Fruit fly (Drosophila melanogaster): ENCODE results near the gene CG33293.
A peak's percentile ranks its signal among the peaks of the same experiment; 100 is the strongest.

Gene CG33293

DNA sequence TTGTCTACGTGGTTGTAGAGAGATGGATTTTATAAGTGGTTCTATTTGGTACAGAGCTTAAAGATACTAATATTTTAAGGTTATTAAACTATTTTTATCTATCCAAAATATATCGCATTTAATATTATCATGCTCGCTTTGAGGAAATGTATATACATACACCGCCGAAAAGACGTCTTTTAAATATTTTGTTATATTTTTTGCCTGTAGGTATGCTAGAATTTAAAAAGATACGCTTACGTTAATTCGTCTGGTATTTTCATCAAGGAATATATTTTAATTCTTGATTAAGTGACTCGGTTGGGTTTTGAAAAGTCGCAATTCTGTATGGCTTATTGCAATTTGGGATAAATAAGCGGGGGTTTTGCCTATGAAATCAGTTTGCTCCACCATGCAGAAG is 28.0 kb upstream of the CG33293 start:
- TF ChIP-seq Dll (optimal IDR thresholded peaks at IDR 0.05) (no peak), psq (optimal IDR thresholded peaks at IDR 0.05) (no peak), CG8478 (optimal IDR thresholded peaks at IDR 0.05) (no peak), usp (GFP tag; optimal IDR thresholded peaks at IDR 0.05) (no peak), pan (optimal IDR thresholded peaks at IDR 0.05) (no peak), EcR (GFP tag; optimal IDR thresholded peaks at IDR 0.05) (no peak)

DNA sequence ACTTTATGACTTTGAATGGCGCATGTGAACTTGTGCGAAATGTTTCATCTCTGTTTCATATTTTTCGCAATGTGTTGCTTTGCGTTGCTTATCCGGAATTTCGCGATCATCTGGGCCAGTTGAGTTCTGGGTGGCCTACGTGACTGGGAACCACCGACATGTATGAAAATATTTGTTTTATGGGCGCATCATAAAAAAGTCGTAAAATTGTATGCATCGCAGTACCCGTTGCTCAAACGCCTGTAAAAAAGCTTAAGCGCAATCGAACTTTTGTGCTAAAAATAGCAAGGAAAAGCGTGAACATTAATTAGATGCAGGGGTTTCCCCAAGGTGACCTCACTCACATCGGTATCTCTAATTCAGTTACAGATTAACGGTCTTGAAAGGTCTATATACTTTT is 25.7 kb upstream of the CG33293 start:
- TF ChIP-seq psq (optimal IDR thresholded peaks at IDR 0.05) (no peak), EcR (GFP tag; optimal IDR thresholded peaks at IDR 0.05) (no peak), Dll (optimal IDR thresholded peaks at IDR 0.05) (no peak), usp (GFP tag; optimal IDR thresholded peaks at IDR 0.05) (no peak), CG8478 (optimal IDR thresholded peaks at IDR 0.05) (no peak), pan (optimal IDR thresholded peaks at IDR 0.05) (no peak)

DNA sequence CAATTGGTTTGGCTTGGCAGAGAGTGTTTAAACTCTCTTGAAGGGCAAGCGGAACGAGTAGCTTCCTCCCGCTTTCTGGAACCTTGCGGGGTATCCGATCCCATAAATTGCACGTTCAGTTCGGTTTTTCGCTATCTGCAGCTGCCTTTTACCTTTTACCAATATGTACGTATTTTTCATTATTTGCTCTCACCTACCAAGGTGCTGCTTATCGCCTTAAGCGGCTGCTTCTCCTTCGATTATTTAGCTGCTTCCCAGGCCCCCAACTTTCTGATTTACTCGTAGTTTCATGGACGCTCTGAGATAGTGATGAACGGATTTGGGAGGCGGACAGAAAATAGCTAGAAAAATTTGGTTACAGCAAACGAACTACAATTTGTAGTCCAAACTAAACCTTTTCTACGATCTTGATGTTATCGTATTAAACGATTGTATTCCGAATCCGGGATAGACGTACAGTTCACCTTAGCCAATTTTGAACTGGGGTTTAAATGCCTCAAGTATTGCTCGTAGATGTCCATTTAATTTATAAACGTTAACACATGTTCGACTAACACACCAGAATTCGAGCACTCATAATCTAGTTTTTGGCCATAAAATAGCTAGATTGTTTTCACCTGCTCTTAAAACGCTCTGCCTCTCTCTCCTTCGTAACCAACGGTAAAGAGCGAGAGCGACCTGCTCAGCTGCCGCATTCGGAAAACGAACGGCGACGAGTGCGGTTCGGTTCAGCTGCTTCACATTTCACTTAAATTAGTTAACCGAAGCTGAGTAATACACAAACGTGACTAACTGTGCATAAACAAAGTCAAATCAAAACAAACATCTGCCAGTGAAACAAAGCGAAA is 23.9 kb upstream of the CG33293 start:
- TF ChIP-seq usp (GFP tag; optimal IDR thresholded peaks at IDR 0.05) = no peak
- no peak for TF ChIP-seq psq (optimal IDR thresholded peaks at IDR 0.05)
- no peak for TF ChIP-seq Dll (optimal IDR thresholded peaks at IDR 0.05)
- TF ChIP-seq CG8478 (optimal IDR thresholded peaks at IDR 0.05) = no peak
- TF ChIP-seq pan (optimal IDR thresholded peaks at IDR 0.05) = no peak
- TF ChIP-seq EcR (GFP tag; optimal IDR thresholded peaks at IDR 0.05) = no peak

DNA sequence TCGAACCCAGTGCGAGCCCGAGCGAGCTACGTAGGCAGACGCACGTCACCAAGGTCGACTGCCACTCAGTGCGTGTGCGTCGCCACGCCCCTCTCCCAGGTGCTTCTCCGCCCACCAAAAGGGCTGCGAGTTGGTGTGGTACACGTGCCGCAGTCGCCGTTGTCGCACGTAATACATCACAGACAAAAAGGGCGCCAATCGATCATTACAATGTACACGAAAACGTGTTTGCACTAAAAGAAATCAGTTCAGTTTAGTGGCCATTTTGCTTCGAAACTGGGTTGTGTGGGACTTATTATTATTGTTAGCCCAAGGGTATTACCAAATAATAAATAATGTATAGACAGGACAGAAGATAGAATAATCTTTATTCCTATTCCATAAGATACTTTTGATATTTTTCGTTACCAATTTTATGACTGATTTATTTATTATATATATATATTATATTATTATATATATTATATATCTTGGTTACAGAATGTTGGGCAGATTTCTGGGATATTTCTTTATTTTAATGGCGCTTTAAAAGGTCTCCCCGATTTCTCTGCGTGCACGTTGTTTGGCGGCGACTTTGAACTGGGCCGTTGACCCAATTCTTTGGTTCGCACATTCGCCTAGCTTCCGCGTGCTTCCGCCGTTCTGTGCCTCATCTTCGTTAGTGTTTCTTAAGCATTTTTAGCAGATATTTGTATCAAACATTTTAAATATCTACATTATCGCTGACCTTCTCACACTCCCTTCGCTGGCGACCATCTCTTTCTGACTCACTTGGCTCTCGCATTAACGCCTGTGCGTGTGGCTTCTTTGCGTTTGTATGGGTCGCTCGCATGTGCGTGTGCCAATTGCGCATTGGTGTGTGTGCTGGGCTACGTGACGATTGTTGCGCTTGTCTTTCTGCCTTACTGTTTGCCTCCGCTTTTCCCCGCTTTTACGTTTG is 23.0 kb upstream of the CG33293 start:
- TF ChIP-seq usp (GFP tag; optimal IDR thresholded peaks at IDR 0.05) = no peak
- no peak for TF ChIP-seq Dll (optimal IDR thresholded peaks at IDR 0.05)
- no peak for TF ChIP-seq pan (optimal IDR thresholded peaks at IDR 0.05)
- TF ChIP-seq CG8478 (optimal IDR thresholded peaks at IDR 0.05) = peak; percentile 55
- TF ChIP-seq EcR (GFP tag; optimal IDR thresholded peaks at IDR 0.05) = peak in 1 of 2 experiments; percentile 11
- no peak for TF ChIP-seq psq (optimal IDR thresholded peaks at IDR 0.05)

DNA sequence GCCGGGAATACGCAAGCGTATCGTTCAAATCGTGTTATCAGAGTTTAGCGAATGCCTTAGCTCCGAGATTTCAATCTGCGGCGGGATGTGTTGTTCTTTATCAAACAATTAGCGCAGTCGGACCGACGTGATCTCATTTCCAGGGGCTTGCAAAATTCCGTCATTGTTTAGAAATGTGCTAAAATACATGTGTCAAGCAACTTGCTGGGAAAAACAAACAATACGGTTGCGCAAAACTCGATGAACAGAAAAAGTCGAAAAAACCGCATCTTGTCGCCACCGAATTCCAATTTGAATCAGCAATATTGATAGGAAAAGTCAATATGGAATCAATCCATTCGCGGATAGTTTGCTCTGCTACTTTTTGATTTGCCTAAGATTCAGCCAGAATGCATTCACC is 22.1 kb upstream of the CG33293 start, which contains the start of gene Tim17a2:
Gene Tim17a2, minus strand, starts transcription at position 101 of the 400 bp plus-strand sequence.
- no peak for TF ChIP-seq EcR (GFP tag; optimal IDR thresholded peaks at IDR 0.05)
- no peak for TF ChIP-seq CG8478 (optimal IDR thresholded peaks at IDR 0.05)
- TF ChIP-seq psq (optimal IDR thresholded peaks at IDR 0.05) = no peak

DNA sequence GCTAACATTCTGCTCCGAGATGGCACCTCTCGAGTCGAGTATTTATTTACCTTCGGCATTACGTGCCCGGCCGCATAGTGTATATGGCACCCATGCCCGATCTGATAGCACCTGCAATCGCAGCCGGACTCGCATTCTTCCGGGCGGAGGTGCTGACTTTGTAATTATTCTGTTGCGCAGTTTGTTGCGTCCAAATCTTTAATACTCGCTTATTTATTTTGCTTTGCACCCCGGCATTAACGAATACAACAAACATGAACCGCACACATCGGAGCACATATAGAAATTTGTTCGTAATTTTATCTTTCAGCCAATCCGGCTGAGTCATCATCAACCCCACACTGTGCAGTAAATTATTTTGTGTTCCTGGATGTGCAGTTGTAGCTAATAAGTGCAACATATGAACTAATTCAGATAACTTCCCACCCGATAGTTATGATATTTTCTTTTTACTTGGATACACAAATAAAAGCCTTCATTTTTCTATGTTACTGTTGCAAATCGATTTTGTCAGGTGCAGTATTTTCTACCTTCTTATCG is 21.5 kb upstream of the CG33293 start:
- no peak for TF ChIP-seq Dll (optimal IDR thresholded peaks at IDR 0.05)
- no peak for TF ChIP-seq psq (optimal IDR thresholded peaks at IDR 0.05)
- no peak for TF ChIP-seq usp (GFP tag; optimal IDR thresholded peaks at IDR 0.05)
- TF ChIP-seq CG8478 (optimal IDR thresholded peaks at IDR 0.05) = no peak
- no peak for TF ChIP-seq pan (optimal IDR thresholded peaks at IDR 0.05)

DNA sequence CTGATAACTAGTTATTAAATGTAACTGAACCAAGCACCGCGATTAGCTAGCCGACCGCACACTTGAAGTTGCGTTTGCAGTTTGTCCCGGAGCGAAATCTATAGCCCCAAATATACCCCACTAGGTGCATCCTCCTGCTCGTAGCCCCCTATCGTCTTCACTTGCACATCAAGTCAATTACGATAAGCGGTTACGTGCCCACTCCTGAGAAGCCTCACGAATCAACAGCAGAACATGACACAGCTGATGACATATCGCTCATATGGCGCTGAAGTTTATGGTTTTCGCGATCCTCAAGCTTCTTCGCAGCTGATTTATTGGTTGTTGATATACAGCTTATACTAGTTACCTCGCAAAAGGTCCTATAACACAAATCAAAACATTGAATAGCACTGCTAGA is 20.7 kb upstream of the CG33293 start:
- no peak for TF ChIP-seq usp (GFP tag; optimal IDR thresholded peaks at IDR 0.05)
- no peak for TF ChIP-seq CG8478 (optimal IDR thresholded peaks at IDR 0.05)
- no peak for TF ChIP-seq psq (optimal IDR thresholded peaks at IDR 0.05)
- TF ChIP-seq Dll (optimal IDR thresholded peaks at IDR 0.05) = no peak
- no peak for TF ChIP-seq EcR (GFP tag; optimal IDR thresholded peaks at IDR 0.05)
- TF ChIP-seq pan (optimal IDR thresholded peaks at IDR 0.05) = no peak

DNA sequence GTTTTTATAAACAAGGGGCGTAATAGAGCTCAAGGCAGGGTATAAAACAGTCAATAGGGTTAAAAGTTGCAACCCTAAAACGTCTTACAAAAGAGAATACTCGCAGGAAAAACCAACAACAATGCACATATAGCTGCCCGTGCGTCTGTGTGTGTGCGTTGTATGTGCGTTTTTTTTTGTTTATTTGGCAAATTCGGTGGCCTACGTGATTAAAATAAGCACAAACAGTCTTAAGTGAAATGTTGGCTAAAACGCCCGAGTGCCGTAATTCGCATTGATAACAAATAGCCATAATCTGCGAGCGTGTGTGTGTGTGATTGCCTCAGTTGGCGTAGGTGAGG is 16.6 kb upstream of the CG33293 start:
- TF ChIP-seq pan (optimal IDR thresholded peaks at IDR 0.05) = no peak
- no peak for TF ChIP-seq EcR (GFP tag; optimal IDR thresholded peaks at IDR 0.05)
- no peak for TF ChIP-seq Dll (optimal IDR thresholded peaks at IDR 0.05)
- TF ChIP-seq psq (optimal IDR thresholded peaks at IDR 0.05) = no peak
- no peak for TF ChIP-seq usp (GFP tag; optimal IDR thresholded peaks at IDR 0.05)
- TF ChIP-seq CG8478 (optimal IDR thresholded peaks at IDR 0.05) = no peak

DNA sequence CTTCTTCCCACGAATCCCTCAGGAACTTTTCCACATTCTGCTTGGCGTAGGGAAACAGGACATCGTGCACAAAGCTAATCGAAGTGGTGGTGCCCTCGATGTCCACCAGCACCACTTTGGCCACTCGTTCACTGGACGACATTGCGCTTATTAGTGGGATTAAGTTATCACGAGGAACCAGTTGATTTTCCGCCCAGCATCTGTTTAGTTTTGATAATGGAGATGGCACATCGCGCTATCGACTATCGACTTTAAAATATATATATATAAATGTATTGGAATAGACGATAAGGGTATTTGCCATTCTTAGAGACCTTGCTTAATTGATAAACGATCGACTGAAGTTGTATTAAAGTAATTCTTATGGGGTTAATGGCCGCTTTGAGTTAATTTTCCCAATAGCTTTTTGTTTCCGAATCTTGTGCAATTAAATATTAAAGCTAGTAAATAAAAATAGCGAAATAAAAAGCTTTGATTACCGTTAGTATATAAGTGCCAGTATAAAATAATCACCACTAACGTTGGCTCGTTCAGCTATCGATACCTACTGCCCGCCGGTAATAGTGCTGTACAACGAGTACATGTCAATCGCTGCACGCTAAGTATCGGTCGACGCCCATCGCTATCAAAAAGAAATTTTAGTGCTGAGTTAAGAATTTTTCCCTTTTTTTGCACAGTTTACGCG is 16.1 kb upstream of the CG33293 start, which contains the start of the genes Enoph and Hph:
Gene Enoph, minus strand, starts transcription at position 220 of the 685 bp plus-strand sequence.
Gene Hph, plus strand, starts transcription at position 576 of the 685 bp plus-strand sequence.
- no peak for TF ChIP-seq EcR (GFP tag; optimal IDR thresholded peaks at IDR 0.05)
- TF ChIP-seq pan (optimal IDR thresholded peaks at IDR 0.05) = no peak
- no peak for TF ChIP-seq Dll (optimal IDR thresholded peaks at IDR 0.05)
- no peak for TF ChIP-seq usp (GFP tag; optimal IDR thresholded peaks at IDR 0.05)
- TF ChIP-seq psq (optimal IDR thresholded peaks at IDR 0.05) = no peak
- no peak for TF ChIP-seq CG8478 (optimal IDR thresholded peaks at IDR 0.05)

DNA sequence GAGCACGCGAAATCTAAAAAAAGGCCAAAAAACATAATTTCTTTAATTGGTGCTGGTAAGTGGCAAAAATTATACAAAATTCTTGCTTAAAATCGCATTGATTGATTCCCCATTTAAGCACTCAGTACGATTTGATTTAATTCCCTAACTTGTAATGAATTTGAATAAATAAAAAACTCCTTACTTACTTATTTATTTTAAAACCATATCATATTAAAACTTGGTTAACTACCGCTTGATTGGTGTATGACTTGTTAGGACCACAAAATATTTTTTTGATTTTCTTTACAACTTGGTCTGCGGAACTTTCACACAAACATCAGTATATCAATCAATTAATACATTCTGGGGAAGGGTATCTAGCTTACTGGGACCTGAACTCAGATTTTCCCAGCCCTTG is 12.3 kb upstream of the CG33293 start, which contains the start of gene CG1113:
Gene CG1113, plus strand, starts transcription at position 301 of the 400 bp plus-strand sequence.
- TF ChIP-seq Dll (optimal IDR thresholded peaks at IDR 0.05) = no peak
- no peak for TF ChIP-seq pan (optimal IDR thresholded peaks at IDR 0.05)
- no peak for TF ChIP-seq EcR (GFP tag; optimal IDR thresholded peaks at IDR 0.05)
- TF ChIP-seq psq (optimal IDR thresholded peaks at IDR 0.05) = no peak
- TF ChIP-seq CG8478 (optimal IDR thresholded peaks at IDR 0.05) = no peak
- TF ChIP-seq usp (GFP tag; optimal IDR thresholded peaks at IDR 0.05) = no peak
